Worm (Caenorhabditis elegans): ENCODE measurements around the gene C47D12.4.

The C47D12.4 gene

DNA sequence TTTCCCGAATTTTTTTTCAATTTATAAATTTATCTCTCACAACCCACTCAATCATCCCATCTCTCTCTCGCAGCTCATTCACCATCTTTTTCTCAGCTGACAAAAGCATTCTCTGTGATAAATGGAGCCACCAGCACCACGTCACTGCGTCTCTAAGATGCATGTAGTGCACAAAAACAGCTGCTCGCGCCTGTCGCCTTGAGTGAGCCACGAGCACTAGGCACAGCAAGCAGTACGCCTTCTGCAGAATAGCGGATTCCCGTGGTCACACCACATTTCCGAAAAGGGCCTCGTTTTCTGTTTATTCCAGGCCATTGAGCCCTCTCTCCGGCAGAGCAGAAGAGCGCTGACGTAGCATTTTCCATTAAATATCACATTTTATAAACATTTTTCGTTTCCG lies 32.0 kb downstream of the C47D12.4 start, which contains the start of gene F13D12.10:
Gene F13D12.10, plus strand, starts transcription at position 231 of the 400 bp plus-strand sequence.
- TF ChIP-seq unc-62 (GFP tag; optimal IDR thresholded peaks at IDR 0.05) = no peak
- TF ChIP-seq mbf-1 (tag; optimal IDR thresholded peaks at IDR 0.05) = no peak
- no peak for TF ChIP-seq ztf-11 (tag; optimal IDR thresholded peaks at IDR 0.05)
- no peak for TF ChIP-seq ztf-4 (tag; optimal IDR thresholded peaks at IDR 0.05)
- peak; percentile 17 for TF ChIP-seq C34F6.9 (tag; optimal IDR thresholded peaks at IDR 0.05)
- TF ChIP-seq lsy-2 (tag; optimal IDR thresholded peaks at IDR 0.05) = peak in 1 of 2 experiments; percentile 14
- TF ChIP-seq lin-39 (tag; optimal IDR thresholded peaks at IDR 0.05) = no peak
- TF ChIP-seq sma-9 (GFP tag; optimal IDR thresholded peaks at IDR 0.05) = peak; percentile 45
- TF ChIP-seq sma-9 (tag; optimal IDR thresholded peaks at IDR 0.05) = no peak
- TF ChIP-seq lin-11 (tag; optimal IDR thresholded peaks at IDR 0.05) = no peak
- TF ChIP-seq nhr-25 (tag; optimal IDR thresholded peaks at IDR 0.05) = no peak
- TF ChIP-seq F13H6.1 (tag; optimal IDR thresholded peaks at IDR 0.05) = peak; percentile 43
- TF ChIP-seq fos-1 (tag; optimal IDR thresholded peaks at IDR 0.05) = no peak
- peak; percentile 60 for TF ChIP-seq zag-1 (tag; optimal IDR thresholded peaks at IDR 0.05)
- TF ChIP-seq R02D3.7 (tag; optimal IDR thresholded peaks at IDR 0.05) = no peak
- peak; percentile 48 for TF ChIP-seq nhr-129 (tag; optimal IDR thresholded peaks at IDR 0.05)
- no peak for TF ChIP-seq peb-1 (tag; optimal IDR thresholded peaks at IDR 0.05)

DNA sequence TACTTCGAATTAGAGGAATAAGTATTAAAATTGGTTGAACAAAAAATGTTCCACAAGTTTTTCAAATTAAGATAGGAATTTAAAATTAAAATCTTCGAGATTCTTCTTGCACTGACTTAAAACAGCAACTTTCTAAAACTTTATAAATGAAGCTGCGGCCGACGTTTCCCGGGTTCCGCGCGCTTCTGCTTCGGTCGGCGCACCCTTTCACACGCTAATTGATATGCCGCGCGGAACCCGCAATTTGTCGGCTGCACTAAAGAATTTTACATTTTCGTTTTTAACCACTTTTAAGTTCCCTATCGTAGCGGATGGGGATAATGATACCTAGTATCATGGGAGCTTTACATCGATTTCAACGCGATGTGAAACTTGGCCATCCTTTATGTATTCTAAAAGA lies 33.2 kb downstream of the C47D12.4 start:
- TF ChIP-seq snpc-4 (tag; optimal IDR thresholded peaks at IDR 0.05) (peak; percentile 37), alr-1 (tag; optimal IDR thresholded peaks at IDR 0.05) (no peak)

DNA sequence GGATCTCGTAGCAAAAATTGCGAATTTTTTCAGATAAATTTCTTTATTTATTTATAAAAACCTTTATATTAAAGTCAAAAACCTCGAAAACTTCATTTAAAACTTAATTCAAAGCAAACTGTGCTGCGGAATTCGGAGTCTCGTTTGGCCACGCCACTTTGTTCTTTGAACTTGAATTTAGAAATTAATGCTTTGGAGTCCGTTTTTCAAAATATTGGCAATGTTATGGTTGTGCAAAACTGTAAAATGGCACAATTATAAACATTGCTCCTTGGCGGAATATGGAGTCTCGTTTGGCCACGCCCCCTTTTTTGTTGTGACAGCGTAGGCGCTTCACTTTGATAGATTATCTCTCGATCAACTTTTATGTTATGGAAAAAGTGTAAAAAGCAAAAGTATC lies 38.0 kb downstream of the C47D12.4 start:
- TF ChIP-seq lsy-2 (tag; optimal IDR thresholded peaks at IDR 0.05) = peak in 1 of 2 experiments; percentile 38
- TF ChIP-seq nhr-77 (tag; optimal IDR thresholded peaks at IDR 0.05) = no peak

DNA sequence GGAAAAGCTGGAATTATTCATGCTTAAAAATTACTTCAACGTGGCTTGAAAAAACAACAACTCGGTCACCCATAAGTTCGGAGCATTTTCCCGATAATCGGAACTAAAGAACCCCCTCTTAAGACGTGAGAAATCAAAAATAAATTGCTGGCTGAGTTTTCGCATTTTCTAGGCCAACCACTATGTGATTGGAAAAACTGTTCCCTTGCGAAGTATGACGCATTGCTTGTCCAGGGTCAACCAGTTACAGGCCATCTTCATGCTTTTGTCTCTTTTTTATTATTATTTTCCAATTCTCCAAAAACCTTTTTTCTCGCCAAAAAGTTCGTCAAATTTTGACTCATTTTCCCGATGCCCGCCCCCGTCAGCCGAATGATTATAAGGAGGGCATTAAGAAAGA lies 38.5 kb downstream of the C47D12.4 start, which contains the start of gene F13D12.3:
Gene F13D12.3, plus strand, starts transcription at position 301 of the 400 bp plus-strand sequence.
- TF ChIP-seq nhr-6 (tag; optimal IDR thresholded peaks at IDR 0.05) (no peak), egl-27 (tag; optimal IDR thresholded peaks at IDR 0.05) (no peak), zag-1 (tag; optimal IDR thresholded peaks at IDR 0.05) (no peak), sma-9 (GFP tag; optimal IDR thresholded peaks at IDR 0.05) (no peak), sma-9 (tag; optimal IDR thresholded peaks at IDR 0.05) (no peak), unc-62 (GFP tag; optimal IDR thresholded peaks at IDR 0.05) (no peak), nhr-77 (tag; optimal IDR thresholded peaks at IDR 0.05) (no peak), nhr-12 (tag; optimal IDR thresholded peaks at IDR 0.05) (no peak), nhr-11 (tag; optimal IDR thresholded peaks at IDR 0.05) (no peak), ztf-11 (tag; optimal IDR thresholded peaks at IDR 0.05) (no peak), mab-5 (tag; optimal IDR thresholded peaks at IDR 0.05) (no peak), nhr-10 (tag; optimal IDR thresholded peaks at IDR 0.05) (no peak), nhr-25 (tag; optimal IDR thresholded peaks at IDR 0.05) (no peak), nhr-23 (tag; optimal IDR thresholded peaks at IDR 0.05) (no peak), Y55F3AM.14 (GFP tag; optimal IDR thresholded peaks at IDR 0.05) (no peak)

DNA sequence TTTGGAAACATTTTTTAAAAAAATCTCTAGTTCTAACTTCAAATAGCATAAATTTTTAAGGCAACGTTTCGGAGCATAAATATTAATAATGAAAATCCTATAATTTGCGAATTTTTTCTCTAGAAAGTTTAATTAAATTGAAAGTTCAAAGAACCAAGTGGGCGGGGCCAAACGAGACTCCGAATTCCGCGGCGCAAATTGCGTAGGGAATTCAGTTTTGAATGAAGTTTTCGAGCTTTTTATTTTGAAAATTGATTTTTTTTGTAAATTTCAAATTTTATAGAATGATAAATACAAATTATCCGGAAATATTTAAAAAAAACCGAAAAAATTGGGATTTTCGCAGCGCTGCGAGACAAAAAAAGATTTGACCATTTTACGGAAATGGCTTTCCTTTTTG lies 39.2 kb downstream of the C47D12.4 start:
- no peak for TF ChIP-seq ama-1 (optimal IDR thresholded peaks at IDR 0.05)
- no peak for TF ChIP-seq aly-2 (tag; optimal IDR thresholded peaks at IDR 0.05)
- no peak for TF ChIP-seq lin-11 (tag; optimal IDR thresholded peaks at IDR 0.05)
- no peak for TF ChIP-seq ztf-11 (tag; optimal IDR thresholded peaks at IDR 0.05)
- TF ChIP-seq blmp-1 (tag; optimal IDR thresholded peaks at IDR 0.05; ENCODE audit: insufficient read depth) = no peak
- no peak for TF ChIP-seq sma-3 (GFP tag; optimal IDR thresholded peaks at IDR 0.05)
- TF ChIP-seq alr-1 (tag; optimal IDR thresholded peaks at IDR 0.05) = no peak
- TF ChIP-seq zag-1 (tag; optimal IDR thresholded peaks at IDR 0.05) = no peak

DNA sequence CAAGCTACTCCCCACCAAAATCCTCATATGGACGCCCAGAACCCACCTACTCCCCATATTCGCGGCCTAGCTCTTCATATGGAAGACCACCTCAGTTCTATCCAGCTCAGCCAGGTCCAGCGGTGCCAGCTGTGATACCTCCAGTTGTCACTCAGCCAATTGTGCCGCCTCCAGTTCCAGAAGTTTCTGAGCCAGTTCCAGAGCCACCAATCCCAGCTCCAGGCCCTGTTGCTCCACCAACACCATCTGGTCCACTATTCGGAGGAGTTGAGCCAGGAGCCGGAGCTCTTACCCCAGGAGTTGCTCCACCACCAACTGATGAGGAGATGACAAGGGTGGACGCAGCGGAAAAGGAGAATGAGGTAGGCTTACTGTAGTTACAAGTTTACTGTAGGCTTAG lies 40.0 kb downstream of the C47D12.4 start:
- TF ChIP-seq fos-1 (tag; optimal IDR thresholded peaks at IDR 0.05) (no peak), ZK546.5 (tag; optimal IDR thresholded peaks at IDR 0.05) (no peak), ceh-82 (tag; optimal IDR thresholded peaks at IDR 0.05) (no peak), nhr-21 (tag; optimal IDR thresholded peaks at IDR 0.05) (no peak), nhr-6 (tag; optimal IDR thresholded peaks at IDR 0.05) (no peak), aly-2 (tag; optimal IDR thresholded peaks at IDR 0.05) (no peak), lin-13 (GFP tag; optimal IDR thresholded peaks at IDR 0.05) (no peak), unc-39 (tag; optimal IDR thresholded peaks at IDR 0.05) (no peak), lin-39 (tag; optimal IDR thresholded peaks at IDR 0.05) (no peak), unc-55 (GFP tag; optimal IDR thresholded peaks at IDR 0.05) (no peak), mbf-1 (tag; optimal IDR thresholded peaks at IDR 0.05) (no peak), ztf-11 (tag; optimal IDR thresholded peaks at IDR 0.05) (no peak), F13H6.1 (tag; optimal IDR thresholded peaks at IDR 0.05) (no peak), blmp-1 (tag; optimal IDR thresholded peaks at IDR 0.05; ENCODE audit: insufficient read depth) (no peak), sem-4 (tag; optimal IDR thresholded peaks at IDR 0.05) (no peak)
